Worm (Caenorhabditis elegans): ENCODE measurements around the gene imp-3.

- TF ChIP-seq ama-1 (optimal IDR thresholded peaks at IDR 0.05), result no peak
- no peak for TF ChIP-seq flt-1 (GFP tag; IDR thresholded peaks at IDR 0.05)
- TF ChIP-seq F13C5.2 (tag; optimal IDR thresholded peaks at IDR 0.05), result no peak
- no peak for TF ChIP-seq sea-1 (GFP tag; conservative IDR thresholded peaks at IDR 0.05)
- TF ChIP-seq scrt-1 (GFP tag; IDR thresholded peaks at IDR 0.05), result no peak
- no peak for TF ChIP-seq B0310.2 (tag; optimal IDR thresholded peaks at IDR 0.05)
- no peak for TF ChIP-seq tbx-37 (GFP tag; conservative IDR thresholded peaks at IDR 0.05)
- TF ChIP-seq ceh-36 (tag; optimal IDR thresholded peaks at IDR 0.05), result no peak
These were observed 26.3 kb upstream of the imp-3 start, which contains the start of gene cdgs-1 for ce11 chrIV:7815683-7816183.

Measured in whole organism, early embryonic.